Worm (Caenorhabditis elegans) whole organism, L4 larva: ENCODE measurements around the gene F58H1.6.

Experiments used
- ZK337.2 ChIP-seq: fragments of 200-800 bp; sonication (Bioruptor generic); IDR thresholded peaks from 2 replicates; pipeline ENCODE4 v1.3.6; 2022; ENCODE audit warnings: missing genetic modification reagents, missing genetic modification characterization, missing compliant biosample characterization
- aha-1 ChIP-seq: fragments of 150-350 bp; peaks from one replicate; lab custom pipeline; 2014; ENCODE audit warnings: missing biosample characterization, missing genetic modification characterization
- ama-1 ChIP-seq: fragments of 150-350 bp; optimal IDR thresholded peaks from 2 replicates; lab custom pipeline; 2014; ENCODE audit warnings: inconsistent platforms, mixed read lengths
- hif-1 ChIP-seq, 2 experiments: sonication (generic microtip); optimal IDR thresholded peaks; 2 replicates each; lab custom pipeline; 2016 to 2017; ENCODE audit warnings: missing compliant biosample characterization in 2 of 2, missing genetic modification characterization in 2 of 2, missing genetic modification reagents in 2 of 2, missing genotype in 2 of 2, mild to moderate bottlenecking in 1 of 2
- lin-13 ChIP-seq: fragments of 150-350 bp; optimal IDR thresholded peaks from 2 replicates; lab custom pipeline; 2014; ENCODE audit warnings: missing biosample characterization, missing genetic modification reagents, missing genetic modification characterization
- lsy-2 ChIP-seq, 2 experiments: fragments of 150-350 bp in 1 of 2; sonication (generic microtip) in 1 of 2; optimal IDR thresholded peaks; 2 replicates each; lab custom pipeline; 2014 to 2017; ENCODE audit warnings: missing biosample characterization in 2 of 2, missing genetic modification characterization in 2 of 2
- madf-9 ChIP-seq: fragments of 200-800 bp; sonication (Bioruptor generic); conservative IDR thresholded peaks from 2 replicates; pipeline ENCODE4 v1.3.6; 2022; ENCODE audit warnings: missing genetic modification reagents, missing genetic modification characterization, missing compliant biosample characterization
- mdl-1 ChIP-seq, 2 experiments: fragments of 150-350 bp in 1 of 2; sonication (generic microtip) in 1 of 2; optimal IDR thresholded peaks; 2 replicates each; lab custom pipeline; 2014 to 2017; ENCODE audit warnings: missing biosample characterization in 2 of 2, missing genetic modification characterization in 2 of 2
- nhr-237 ChIP-seq: sonication (generic microtip); optimal IDR thresholded peaks from 2 replicates; lab custom pipeline; 2017; ENCODE audit warnings: missing biosample characterization, missing genetic modification characterization
- nhr-41 ChIP-seq: fragments of 200-800 bp; sonication (Bioruptor generic); IDR thresholded peaks from 2 replicates; pipeline ENCODE4 v1.3.6; 2022; ENCODE audit warnings: missing genetic modification reagents, missing genetic modification characterization, missing compliant biosample characterization
- snpc-4 ChIP-seq: fragments of 150-350 bp; optimal IDR thresholded peaks from 2 replicates; lab custom pipeline; 2014; ENCODE audit warnings: missing biosample characterization, missing genetic modification characterization

- TF ChIP-seq nhr-237 (tag; lab: Kevin White, UChicago) (no peak), mdl-1 (tag; optimal IDR thresholded peaks at IDR 0.05; lab: Kevin White, UChicago) (no peak), ZK337.2 (GFP tag; lab: Robert Waterston, UW) (no peak), snpc-4 (tag; lab: Kevin White, UChicago) (peak; percentile 60), madf-9 (no peak), lin-13 (GFP tag; lab: Kevin White, UChicago) (peak; percentile 57), hif-1 (tag; optimal IDR thresholded peaks at IDR 0.05; lab: Kevin White, UChicago) (peak in 1 of 2 experiments; percentile 20), ama-1 (lab: Kevin White, UChicago) (no peak), nhr-41 (GFP tag; lab: Robert Waterston, UW) (no peak), lsy-2 (tag; optimal IDR thresholded peaks at IDR 0.05; lab: Kevin White, UChicago) (peak in 1 of 2 experiments; percentile 80), aha-1 (tag; lab: Kevin White, UChicago) (peak; percentile 90)
Measured at ce11 chrV:11982309-11982708, 39.9 kb downstream of the F58H1.6 start, which contains the start of gene rpt-1.
